Worm (Caenorhabditis elegans) whole organism, young adult: ENCODE measurements around the gene C08G9.1.

Source experiments
- B0019.2 ChIP-seq: fragments of 200-800 bp; sonication (Bioruptor generic); conservative IDR thresholded peaks from 2 replicates; pipeline ENCODE4 v1.3.6; 2022; ENCODE audit warnings: missing genetic modification reagents, missing genetic modification characterization, missing compliant biosample characterization
- B0035.1 ChIP-seq: sonication (generic microtip); optimal IDR thresholded peaks from 2 replicates; lab custom pipeline; 2016; ENCODE audit warnings: missing genetic modification characterization, mild to moderate bottlenecking, missing compliant biosample characterization, missing genotype, missing genetic modification reagents
- C06A6.2 ChIP-seq: fragments of 200-800 bp; sonication (Bioruptor generic); conservative IDR thresholded peaks from 2 replicates; pipeline ENCODE4 v1.3.6; 2022; ENCODE audit warnings: missing genetic modification characterization, missing compliant biosample characterization
- D2030.7 ChIP-seq: fragments of 200-800 bp; sonication (Bioruptor generic); IDR thresholded peaks from 2 replicates; pipeline ENCODE4 v1.3.6; 2022; ENCODE audit warnings: missing genetic modification reagents, missing genetic modification characterization, missing compliant biosample characterization
- F22D6.2 ChIP-seq: sonication (generic microtip); optimal IDR thresholded peaks from 2 replicates; lab custom pipeline; 2016; ENCODE audit warnings: mild to moderate bottlenecking, missing genetic modification characterization, missing compliant biosample characterization
- F39B2.1 ChIP-seq: fragments of 200-800 bp; sonication (Bioruptor generic); IDR thresholded peaks from 2 replicates; pipeline ENCODE4 v1.3.6; 2022; ENCODE audit warnings: missing genetic modification reagents, missing genetic modification characterization, missing compliant biosample characterization
- F57C9.4 ChIP-seq: sonication (generic microtip); optimal IDR thresholded peaks from 2 replicates; lab custom pipeline; 2017; ENCODE audit warnings: mild to moderate bottlenecking, missing genetic modification characterization, missing compliant biosample characterization
- K11D2.4 ChIP-seq: fragments of 200-800 bp; sonication (Bioruptor generic); IDR thresholded peaks from 2 replicates; pipeline ENCODE4 v1.3.6; 2022; ENCODE audit warnings: missing genetic modification reagents, missing genetic modification characterization, missing compliant biosample characterization
- K12H6.12 ChIP-seq: fragments of 200-800 bp; sonication (Bioruptor generic); optimal IDR thresholded peaks from 2 replicates; lab custom pipeline; 2018; ENCODE audit warnings: mild to moderate bottlenecking, missing genetic modification characterization, missing compliant biosample characterization
- Y53G8AR.9 ChIP-seq: fragments of 200-800 bp; sonication (Bioruptor generic); conservative IDR thresholded peaks from 2 replicates; pipeline ENCODE4 v1.3.6; 2022; ENCODE audit warnings: missing genetic modification reagents, missing genetic modification characterization, missing compliant biosample characterization
- Y67H2A.10 ChIP-seq: fragments of 200-800 bp; sonication (Bioruptor generic); conservative IDR thresholded peaks from 2 replicates; pipeline ENCODE4 v1.3.6; 2022; ENCODE audit warnings: missing genetic modification reagents, missing genetic modification characterization, missing compliant biosample characterization
- akir-1 ChIP-seq: fragments of 200-800 bp; sonication (Bioruptor generic); optimal IDR thresholded peaks from 2 replicates; lab custom pipeline; 2018; ENCODE audit warnings: mild to moderate bottlenecking, missing genetic modification characterization, moderate library complexity, missing compliant biosample characterization
- aptf-3 ChIP-seq: fragments of 200-800 bp; sonication (Bioruptor generic); IDR thresholded peaks from 2 replicates; pipeline ENCODE4 v1.3.6; 2022; ENCODE audit warnings: missing genetic modification characterization, missing compliant biosample characterization
- attf-5 ChIP-seq: fragments of 200-800 bp; sonication (Bioruptor generic); optimal IDR thresholded peaks from 2 replicates; lab custom pipeline; 2018; ENCODE audit warnings: mild to moderate bottlenecking, missing genetic modification characterization, missing compliant biosample characterization
- bed-2 ChIP-seq: fragments of 200-800 bp; sonication (Bioruptor generic); IDR thresholded peaks from 2 replicates; pipeline ENCODE4 v1.3.6; 2022; ENCODE audit warnings: missing genetic modification reagents, missing genetic modification characterization, missing compliant biosample characterization
- ceh-27 ChIP-seq: fragments of 200-800 bp; sonication (Bioruptor generic); optimal IDR thresholded peaks from 2 replicates; lab custom pipeline; 2018; ENCODE audit warnings: mild to moderate bottlenecking, missing genetic modification characterization, moderate library complexity, missing compliant biosample characterization
- dox-1 ChIP-seq: fragments of 200-800 bp; sonication (Bioruptor generic); IDR thresholded peaks from 2 replicates; pipeline ENCODE4 v1.3.6; 2022; ENCODE audit warnings: missing genetic modification reagents, missing genetic modification characterization, missing compliant biosample characterization
- dpl-1 ChIP-seq: fragments of 150-350 bp; optimal IDR thresholded peaks from 2 replicates; lab custom pipeline; 2014; ENCODE audit warnings: missing biosample characterization, missing genetic modification reagents, missing genetic modification characterization
- efl-1 ChIP-seq: fragments of 150-350 bp; optimal IDR thresholded peaks from 2 replicates; lab custom pipeline; 2014; ENCODE audit warnings: missing biosample characterization, missing genetic modification reagents, missing genetic modification characterization
- him-1 ChIP-seq: sonication (generic microtip); optimal IDR thresholded peaks from 2 replicates; lab custom pipeline; 2016; ENCODE audit warnings: missing genotype, missing genetic modification reagents, missing genetic modification characterization, missing compliant biosample characterization
- lag-1 ChIP-seq: fragments of 200-800 bp; sonication (Bioruptor generic); IDR thresholded peaks from 2 replicates; pipeline ENCODE4 v1.3.6; 2022; ENCODE audit warnings: missing genetic modification reagents, missing genetic modification characterization, missing compliant biosample characterization
- lin-35 ChIP-seq, 3 experiments: fragments of 150-350 bp in 2 of 3; sonication (generic microtip) in 1 of 3; optimal IDR thresholded peaks; 2 replicates each; lab custom pipeline; 2014 to 2018; ENCODE audit warnings: missing biosample characterization in 3 of 3, missing genetic modification characterization in 3 of 3, missing genetic modification reagents in 3 of 3
- lin-40 ChIP-seq: sonication (generic microtip); optimal IDR thresholded peaks from 2 replicates; lab custom pipeline; 2016; ENCODE audit warnings: missing genetic modification characterization, mild to moderate bottlenecking, missing compliant biosample characterization, missing genotype, missing genetic modification reagents
- lin-54 ChIP-seq: fragments of 200-800 bp; sonication (Bioruptor generic); optimal IDR thresholded peaks from 2 replicates; lab custom pipeline; 2018; ENCODE audit warnings: mild to moderate bottlenecking, missing genetic modification characterization, missing compliant biosample characterization
- madf-6 ChIP-seq: fragments of 200-800 bp; sonication (Bioruptor generic); IDR thresholded peaks from 2 replicates; pipeline ENCODE4 v1.3.6; 2022; ENCODE audit warnings: missing genetic modification reagents, missing genetic modification characterization, missing compliant biosample characterization
- mxl-1 ChIP-seq: sonication (generic microtip); optimal IDR thresholded peaks from 2 replicates; lab custom pipeline; 2016; ENCODE audit warnings: missing genetic modification characterization, missing compliant biosample characterization
- nfya-2 ChIP-seq: fragments of 200-800 bp; sonication (Bioruptor generic); IDR thresholded peaks from 2 replicates; pipeline ENCODE4 v1.3.6; 2022; ENCODE audit warnings: missing genetic modification reagents, missing genetic modification characterization, missing compliant biosample characterization
- nhr-90 ChIP-seq: sonication (generic microtip); optimal IDR thresholded peaks from 2 replicates; lab custom pipeline; 2016; ENCODE audit warnings: missing genotype, mild to moderate bottlenecking, missing genetic modification characterization, missing compliant biosample characterization
- sea-2 ChIP-seq: fragments of 200-800 bp; sonication (Bioruptor generic); IDR thresholded peaks from 2 replicates; pipeline ENCODE4 v1.3.6; 2022; ENCODE audit warnings: missing genetic modification characterization, missing compliant biosample characterization
- snpc-4 ChIP-seq, 5 experiments: fragments of 150-350 bp in 1 of 5; sonication (generic microtip) in 4 of 5; optimal IDR thresholded peaks; 2 replicates each; lab custom pipeline; 2014 to 2018; ENCODE audit warnings: missing genetic modification characterization in 5 of 5, missing biosample characterization in 3 of 5, antibody characterized with exemption in 2 of 5, mild to moderate bottlenecking in 2 of 5, missing compliant biosample characterization in 2 of 5, missing genotype in 2 of 5, moderate library complexity in 2 of 5, missing genetic modification reagents in 1 of 5
- zim-3 ChIP-seq: sonication (generic microtip); optimal IDR thresholded peaks from 2 replicates; lab custom pipeline; 2017; ENCODE audit warnings: mild to moderate bottlenecking, missing genetic modification characterization, moderate library complexity, missing compliant biosample characterization
- ztf-6 ChIP-seq: fragments of 200-800 bp; sonication (Bioruptor generic); IDR thresholded peaks from 2 replicates; pipeline ENCODE4 v1.3.6; 2022; ENCODE audit warnings: missing genetic modification reagents, missing genetic modification characterization, missing compliant biosample characterization

Gene C08G9.1

ce11 chrIV:7620450-7620849 lies 38.1 kb upstream of the C08G9.1 start:
- TF ChIP-seq dox-1 (no peak), attf-5 (GFP tag; lab: Kevin White, UChicago) (no peak), K11D2.4 (GFP tag; lab: Robert Waterston, UW) (no peak), dpl-1 (GFP tag; lab: Kevin White, UChicago) (no peak), F39B2.1 (GFP tag; lab: Robert Waterston, UW) (no peak), Y67H2A.10 (no peak), K12H6.12 (tag; lab: Kevin White, UChicago) (no peak), C06A6.2 (GFP tag; lab: Robert Waterston, UW) (no peak), ztf-6 (no peak), lin-40 (no peak), F57C9.4 (no peak), B0019.2 (GFP tag; lab: Robert Waterston, UW) (no peak), bed-2 (GFP tag; lab: Robert Waterston, UW) (no peak), sea-2 (no peak)

ce11 chrIV:7623078-7623477 lies 35.5 kb upstream of the C08G9.1 start:
- TF ChIP-seq zim-3 (tag; lab: Kevin White, UChicago) = no peak
- TF ChIP-seq him-1 = no peak
- no peak for TF ChIP-seq lin-35 (GFP tag; optimal IDR thresholded peaks at IDR 0.05; lab: Kevin White, UChicago)
- TF ChIP-seq mxl-1 (tag; lab: Kevin White, UChicago) = no peak
- TF ChIP-seq nhr-90 (tag; lab: Kevin White, UChicago) = no peak

DNA sequence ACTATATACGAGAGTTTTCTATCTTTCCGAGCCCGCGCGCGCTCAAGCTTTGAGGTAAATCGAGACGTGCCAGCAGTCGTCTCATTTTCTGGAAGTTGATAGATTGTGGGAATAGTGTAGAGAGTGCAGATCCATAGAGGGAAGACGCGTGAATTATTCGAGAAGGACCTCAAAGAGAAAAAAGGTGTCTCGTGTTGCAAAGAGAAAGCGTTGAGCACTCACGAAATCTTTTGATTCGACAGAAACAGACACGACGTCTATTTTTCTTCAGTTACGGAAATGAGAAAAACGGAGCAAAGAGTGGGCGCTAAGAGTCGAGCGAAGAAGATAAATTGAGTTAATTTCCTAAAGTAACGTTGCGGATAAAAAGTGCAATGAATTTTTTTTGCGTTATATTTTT lies 34.7 kb upstream of the C08G9.1 start:
- no peak for TF ChIP-seq D2030.7 (GFP tag; lab: Robert Waterston, UW)
- no peak for TF ChIP-seq lag-1 (GFP tag; lab: Robert Waterston, UW)
- no peak for TF ChIP-seq nfya-2 (GFP tag; lab: Robert Waterston, UW)
- no peak for TF ChIP-seq mxl-1 (tag; lab: Kevin White, UChicago)

DNA sequence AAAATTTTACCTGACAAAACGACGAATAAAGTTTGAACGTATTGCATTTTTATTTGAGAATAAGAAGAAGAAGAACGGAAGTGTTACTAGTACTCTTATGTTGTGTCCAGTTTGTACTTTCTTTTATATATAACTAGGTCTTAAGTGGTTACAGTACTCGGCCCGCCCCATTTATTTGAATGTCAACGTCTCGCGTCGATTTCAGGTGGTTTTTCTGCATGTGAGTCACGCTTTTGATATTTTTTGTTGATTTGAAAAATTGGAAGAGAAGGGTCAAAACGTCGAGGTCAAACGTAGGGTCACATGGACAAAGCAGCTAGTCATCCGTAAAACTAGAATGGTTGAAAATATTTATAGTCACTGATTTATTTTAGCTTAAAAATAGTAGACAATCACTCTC lies 29.6 kb upstream of the C08G9.1 start, which contains the start of gene F45E4.5:
TSS of gene F45E4.5 (minus strand) at position 101 of the 400 bp plus-strand sequence.
- TF ChIP-seq akir-1 (GFP tag; lab: Kevin White, UChicago) = no peak
- peak; percentile 15 for TF ChIP-seq ceh-27
- TF ChIP-seq, all 124 proteins: peak for 1

DNA sequence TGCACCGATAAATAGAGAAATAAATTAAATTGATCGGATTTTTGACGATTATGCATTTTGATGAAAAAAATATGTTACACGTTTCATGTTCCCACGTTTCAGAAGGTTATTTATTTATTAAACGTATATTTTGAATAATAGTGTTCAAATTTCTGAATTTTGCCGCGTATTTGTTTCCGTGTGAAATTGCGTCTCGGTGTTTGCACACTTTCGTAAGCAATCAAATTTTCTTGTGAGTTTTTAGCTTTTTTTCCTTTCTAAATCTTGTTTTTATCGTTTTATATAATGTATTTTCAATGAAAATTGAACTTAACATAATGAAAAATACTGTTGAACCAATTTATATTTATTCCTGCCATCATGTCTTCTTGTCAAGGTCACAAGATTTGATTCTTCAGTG lies 26.0 kb upstream of the C08G9.1 start, which contains the start of gene F45E4.6:
TSS of gene F45E4.6 (minus strand) at position 14 of the 400 bp plus-strand sequence.
- TF ChIP-seq efl-1 (GFP tag; lab: Kevin White, UChicago) = peak; percentile 62
- TF ChIP-seq lin-35 (GFP tag; optimal IDR thresholded peaks at IDR 0.05; lab: Kevin White, UChicago) = peak in 2 of 3 experiments; percentile 11 to 81
- peak; percentile 20; the same call in 1 of the 2 replicates for TF ChIP-seq madf-6 (GFP tag; lab: Robert Waterston, UW)
- TF ChIP-seq C06A6.2 (GFP tag; lab: Robert Waterston, UW) = no peak
- no peak for TF ChIP-seq B0035.1 (tag; lab: Kevin White, UChicago)
- no peak for TF ChIP-seq F22D6.2 (tag; lab: Kevin White, UChicago)
- peak; percentile 29 for TF ChIP-seq him-1
- TF ChIP-seq Y53G8AR.9 (GFP tag; lab: Robert Waterston, UW) = no peak
- TF ChIP-seq snpc-4 (GFP tag; optimal IDR thresholded peaks at IDR 0.05; lab: Kevin White, UChicago) = no peak
- TF ChIP-seq snpc-4 (tag; optimal IDR thresholded peaks at IDR 0.05; lab: Kevin White, UChicago) = peak in 2 of 4 experiments; percentile 2 to 15
- TF ChIP-seq lin-54 (GFP tag; lab: Kevin White, UChicago) = peak; percentile 62
- peak; percentile 63 for TF ChIP-seq dpl-1 (GFP tag; lab: Kevin White, UChicago)
- TF ChIP-seq aptf-3 (GFP tag; lab: Robert Waterston, UW) = no peak
- no peak for TF ChIP-seq dox-1
